Fruit fly (Drosophila melanogaster) whole organism, prepupa: Measurements from ENCODE around the gene hfw.

Source experiments
- CG11902 ChIP-seq: fragments of 200-800 bp; sonication (Bioruptor generic); optimal IDR thresholded peaks from 3 replicates; lab custom pipeline; 2016; ENCODE audit warnings: missing biosample characterization, missing genetic modification characterization
- CG31627 ChIP-seq: fragments of 200-800 bp; sonication (Bioruptor generic); optimal IDR thresholded peaks from 3 replicates; lab custom pipeline; 2016; ENCODE audit warnings: missing biosample characterization, missing genetic modification characterization
- CG6276 ChIP-seq: fragments of 200-800 bp; sonication (Bioruptor generic); optimal IDR thresholded peaks from 2 replicates; lab custom pipeline; 2017; ENCODE audit warnings: missing biosample characterization, mild to moderate bottlenecking, missing genetic modification characterization
- CG6854 ChIP-seq: fragments of 200-800 bp; sonication (Bioruptor generic); optimal IDR thresholded peaks from 2 replicates; lab custom pipeline; 2017; ENCODE audit warnings: missing biosample characterization, mild to moderate bottlenecking, missing genetic modification characterization
- CG9139 ChIP-seq: fragments of 200-800 bp; sonication (Bioruptor generic); optimal IDR thresholded peaks from 3 replicates; lab custom pipeline; 2017; ENCODE audit warnings: missing biosample characterization, mild to moderate bottlenecking, missing genetic modification characterization
- Eip75B ChIP-seq: fragments of 200-800 bp; sonication (Bioruptor generic); optimal IDR thresholded peaks from 3 replicates; lab custom pipeline; 2016; ENCODE audit warnings: missing biosample characterization, missing genetic modification characterization
- Eip78C ChIP-seq: fragments of 200-800 bp; sonication (Bioruptor generic); peaks from one replicate; lab custom pipeline; 2016; ENCODE audit warnings: missing biosample characterization, missing genetic modification characterization
- Gug ChIP-seq: fragments of 200-800 bp; sonication (Bioruptor generic); IDR thresholded peaks from 2 replicates; pipeline ENCODE4 v1.3.6; 2022; ENCODE audit warnings: missing biosample characterization, missing genetic modification characterization
- eg ChIP-seq: fragments of 200-800 bp; sonication (Bioruptor generic); IDR thresholded peaks from 3 replicates; pipeline ENCODE4 v1.3.6; 2022; ENCODE audit warnings: missing biosample characterization, missing genetic modification characterization
- fd59A ChIP-seq: fragments of 200-800 bp; sonication (Bioruptor generic); optimal IDR thresholded peaks from 2 replicates; lab custom pipeline; 2017; ENCODE audit warnings: missing biosample characterization, mild to moderate bottlenecking, missing genetic modification characterization, missing genetic modification reagents
- fd85E ChIP-seq: fragments of 200-800 bp; sonication (Bioruptor generic); optimal IDR thresholded peaks from 3 replicates; lab custom pipeline; 2016; ENCODE audit warnings: missing biosample characterization, missing genetic modification characterization
- ss ChIP-seq, 2 experiments: fragments of 200-800 bp; sonication (Bioruptor generic); optimal IDR thresholded peaks; 2 replicates in 1 of 2; 3 replicates in 1 of 2; lab custom pipeline; 2017 to 2018; ENCODE audit warnings: mild to moderate bottlenecking in 2 of 2, missing biosample characterization in 2 of 2, missing genetic modification characterization in 2 of 2, moderate library complexity in 1 of 2

- TF ChIP-seq Eip75B (no peak), CG6276 (GFP tag; lab: Kevin White, UChicago) (no peak), Gug (GFP tag; lab: Robert Waterston, UW) (no peak), Eip78C (GFP tag; lab: Kevin White, UChicago) (no peak), fd59A (no peak), fd85E (no peak), CG6854 (GFP tag; lab: Kevin White, UChicago) (no peak), eg (GFP tag; lab: Robert Waterston, UW) (no peak), CG9139 (GFP tag; lab: Kevin White, UChicago) (no peak), ss (GFP tag; optimal IDR thresholded peaks at IDR 0.05; lab: Kevin White, UChicago) (no peak), CG31627 (GFP tag; lab: Kevin White, UChicago) (no peak), CG11902 (GFP tag; lab: Kevin White, UChicago) (no peak)
These were observed 45.7 kb upstream of the hfw start for dm6 chrX:1623655-1624054.
